Fruit fly (Drosophila melanogaster): ENCODE results near the gene Eph.

Gene Eph

dm6 chr4:659884-660846, 49.7 kb downstream of the Eph start, which contains the start of gene gw (continued):
- TF ChIP-seq salr (GFP tag; optimal IDR thresholded peaks at IDR 0.05), result peak in 1 of 2 experiments; percentile 61
- TF ChIP-seq Met (GFP tag; optimal IDR thresholded peaks at IDR 0.05), result peak; percentile 88
- peak; percentile 78 for TF ChIP-seq CG3032 (tag; optimal IDR thresholded peaks at IDR 0.05)
- no peak for TF ChIP-seq CG4318 (GFP tag; optimal IDR thresholded peaks at IDR 0.05)
- peak; percentile 77 for TF ChIP-seq cyc (GFP tag; optimal IDR thresholded peaks at IDR 0.05)
- peak; percentile 85 for TF ChIP-seq OdsH (GFP tag; optimal IDR thresholded peaks at IDR 0.05)
- peak; percentile 78 for TF ChIP-seq CG6808 (GFP tag; optimal IDR thresholded peaks at IDR 0.05)
- TF ChIP-seq svp (GFP tag), result no peak
- TF ChIP-seq CG11762 (GFP tag; optimal IDR thresholded peaks at IDR 0.05; ENCODE audit: insufficient read depth), result peak; percentile 81
- peak; percentile 84 for TF ChIP-seq Eip75B (GFP tag; optimal IDR thresholded peaks at IDR 0.05)
- peak; percentile 59 for TF ChIP-seq CG6854 (GFP tag; optimal IDR thresholded peaks at IDR 0.05)
- peak; percentile 90 for TF ChIP-seq Sox14 (GFP tag; optimal IDR thresholded peaks at IDR 0.05)
- TF ChIP-seq vri (GFP tag; optimal IDR thresholded peaks at IDR 0.05), result peak; percentile 90
- TF ChIP-seq Sox15 (GFP tag; optimal IDR thresholded peaks at IDR 0.05), result peak; percentile 67
- no peak for TF ChIP-seq achi (GFP tag; optimal IDR thresholded peaks at IDR 0.05)

DNA sequence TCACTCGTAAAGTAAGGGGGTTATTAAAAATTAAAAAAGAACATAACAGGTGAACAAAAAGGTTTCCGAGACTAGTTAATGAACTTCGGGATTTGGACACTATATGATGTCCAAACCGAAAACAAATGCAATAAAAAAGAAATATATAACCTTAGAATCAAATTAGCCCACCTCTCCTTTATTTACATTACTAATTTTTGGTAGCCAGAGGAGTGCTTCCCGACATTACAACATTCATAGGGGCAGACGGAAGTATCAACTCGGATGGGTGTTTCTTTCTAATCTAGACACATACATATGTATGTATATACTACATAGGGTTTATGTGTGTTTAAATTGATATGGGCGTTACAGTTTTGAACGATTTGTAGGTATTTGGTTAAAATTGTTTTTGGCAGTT, 51.6 kb downstream of the Eph start:
- TF ChIP-seq dsx (GFP tag; optimal IDR thresholded peaks at IDR 0.05; ENCODE audit: poor library complexity, severe bottlenecking) (no peak), eg (GFP tag; IDR thresholded peaks at IDR 0.05) (no peak), fkh (GFP tag; optimal IDR thresholded peaks at IDR 0.05) (peak; percentile 6), net (GFP tag; optimal IDR thresholded peaks at IDR 0.05) (no peak)

- no peak for TF ChIP-seq salr (GFP tag; optimal IDR thresholded peaks at IDR 0.05)
- no peak for TF ChIP-seq CG10669 (GFP tag; optimal IDR thresholded peaks at IDR 0.05)
- peak; percentile 67 for TF ChIP-seq Eip78C (GFP tag)
- peak; percentile 29 for TF ChIP-seq fkh (GFP tag; optimal IDR thresholded peaks at IDR 0.05)
- peak; percentile 34 for TF ChIP-seq pdm3 (GFP tag; optimal IDR thresholded peaks at IDR 0.05)
- no peak for TF ChIP-seq vri (GFP tag; optimal IDR thresholded peaks at IDR 0.05)
- TF ChIP-seq CG15336 (GFP tag; IDR thresholded peaks at IDR 0.05), result no peak
- no peak for TF ChIP-seq eg (GFP tag; IDR thresholded peaks at IDR 0.05)
- no peak for TF ChIP-seq CG6808 (GFP tag; optimal IDR thresholded peaks at IDR 0.05)
- TF ChIP-seq CG31627 (GFP tag; optimal IDR thresholded peaks at IDR 0.05), result peak; percentile 49
- TF ChIP-seq achi (GFP tag; optimal IDR thresholded peaks at IDR 0.05), result peak; percentile 47
- TF ChIP-seq CG3032 (tag; optimal IDR thresholded peaks at IDR 0.05), result peak; percentile 22
- no peak for TF ChIP-seq CG9139 (GFP tag; optimal IDR thresholded peaks at IDR 0.05)
- peak; percentile 4 for TF ChIP-seq CG8632 (GFP tag; optimal IDR thresholded peaks at IDR 0.05)
- TF ChIP-seq Sox14 (GFP tag; optimal IDR thresholded peaks at IDR 0.05), result no peak
- no peak for TF ChIP-seq Gug (GFP tag; IDR thresholded peaks at IDR 0.05)
- no peak for TF ChIP-seq CG11294 (GFP tag; IDR thresholded peaks at IDR 0.05)
- TF ChIP-seq Sox15 (GFP tag; optimal IDR thresholded peaks at IDR 0.05), result peak; percentile 41
- peak; percentile 24 for TF ChIP-seq CG4318 (GFP tag; optimal IDR thresholded peaks at IDR 0.05)
- no peak for TF ChIP-seq dac (GFP tag; optimal IDR thresholded peaks at IDR 0.05)
- peak; percentile 56 for TF ChIP-seq OdsH (GFP tag; optimal IDR thresholded peaks at IDR 0.05)
- TF ChIP-seq Met (GFP tag; optimal IDR thresholded peaks at IDR 0.05), result peak; percentile 7
- TF ChIP-seq CG11902 (GFP tag; optimal IDR thresholded peaks at IDR 0.05), result peak; percentile 24
- no peak for TF ChIP-seq spab (GFP tag; optimal IDR thresholded peaks at IDR 0.05)
- TF ChIP-seq Ets21C (GFP tag; optimal IDR thresholded peaks at IDR 0.05), result peak; percentile 22
- peak; percentile 40 for TF ChIP-seq cyc (GFP tag; optimal IDR thresholded peaks at IDR 0.05)
- peak; percentile 25 for TF ChIP-seq Ets96B (tag; optimal IDR thresholded peaks at IDR 0.05)
- no peak for TF ChIP-seq Sox102F (GFP tag; optimal IDR thresholded peaks at IDR 0.05)
- TF ChIP-seq Eip93F (GFP tag; optimal IDR thresholded peaks at IDR 0.05), result no peak
- no peak for TF ChIP-seq svp (GFP tag)
- TF ChIP-seq esn (GFP tag; optimal IDR thresholded peaks at IDR 0.05), result peak; percentile 15
- no peak for TF ChIP-seq CG1621 (tag; optimal IDR thresholded peaks at IDR 0.05)
- TF ChIP-seq Lpt (GFP tag; optimal IDR thresholded peaks at IDR 0.05), result no peak
- no peak for TF ChIP-seq CG7368 (GFP tag; optimal IDR thresholded peaks at IDR 0.05)
- TF ChIP-seq acj6 (GFP tag; optimal IDR thresholded peaks at IDR 0.05), result peak; percentile 47
- no peak for TF ChIP-seq Hr38 (GFP tag; optimal IDR thresholded peaks at IDR 0.05)
- no peak for TF ChIP-seq CG6163 (GFP tag; IDR thresholded peaks at IDR 0.05)
- no peak for TF ChIP-seq CG6792 (GFP tag; optimal IDR thresholded peaks at IDR 0.05)
Measured at dm6 chr4:663055-663670, 52.7 kb downstream of the Eph start, which contains the start of the genes CG46466 and Slip1. CG46466 (minus strand) TSS chr4:663124. Slip1 (plus strand) TSS chr4:663621.
